Worm (Caenorhabditis elegans) whole organism, late embryonic: Measurements from ENCODE around the gene T22F3.2.

ENCODE experiments used
- lim-6 ChIP-seq: sonication (generic microtip); optimal IDR thresholded peaks from 2 replicates; lab custom pipeline; 2016; ENCODE audit warnings: missing genetic modification characterization, missing compliant biosample characterization
- npax-4 ChIP-seq: sonication (generic microtip); optimal IDR thresholded peaks from 2 replicates; lab custom pipeline; 2016; ENCODE audit warnings: missing genetic modification characterization, missing compliant biosample characterization
- odd-2 ChIP-seq: sonication (generic microtip); optimal IDR thresholded peaks from 2 replicates; lab custom pipeline; 2017; ENCODE audit warnings: antibody characterized with exemption, mild to moderate bottlenecking, missing genetic modification characterization, missing compliant biosample characterization
- pha-4 ChIP-seq: fragments of 150-350 bp; optimal IDR thresholded peaks from 2 replicates; lab custom pipeline; 2018; ENCODE audit warnings: missing biosample characterization, missing genetic modification reagents, missing genetic modification characterization

DNA sequence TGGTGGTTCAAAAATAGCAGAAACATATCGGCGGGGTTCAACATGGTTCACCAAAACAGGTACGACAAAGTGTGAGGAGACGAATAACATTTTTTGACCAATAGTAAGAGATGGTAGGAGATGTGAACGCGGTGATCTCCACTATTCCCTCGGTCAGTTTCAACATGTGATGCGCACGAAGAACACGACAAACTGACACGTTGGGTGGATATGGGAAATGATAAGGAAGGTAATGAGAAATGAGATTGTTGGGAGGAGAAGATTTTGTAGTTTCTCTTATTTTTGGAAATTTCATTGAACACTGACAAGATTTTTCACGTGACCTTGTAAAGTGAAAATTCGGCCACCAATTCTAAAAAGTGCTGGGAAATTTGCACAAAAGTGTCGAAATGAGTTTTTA is 24.3 kb downstream of the T22F3.2 start:
- TF ChIP-seq npax-4 (no peak), pha-4 (tag; lab: Kevin White, UChicago) (no peak), lim-6 (no peak), odd-2 (no peak)
